Fruit fly (Drosophila melanogaster) whole organism, prepupa: ENCODE results near the gene CG31468.

ENCODE experiments used
- CG10631 ChIP-seq: fragments of 200-800 bp; sonication (Bioruptor generic); optimal IDR thresholded peaks from 2 replicates; lab custom pipeline; 2016; ENCODE audit warnings: missing biosample characterization, missing genetic modification characterization
- CG31627 ChIP-seq: fragments of 200-800 bp; sonication (Bioruptor generic); optimal IDR thresholded peaks from 3 replicates; lab custom pipeline; 2016; ENCODE audit warnings: missing biosample characterization, missing genetic modification characterization
- Gug ChIP-seq: fragments of 200-800 bp; sonication (Bioruptor generic); IDR thresholded peaks from 2 replicates; pipeline ENCODE4 v1.3.6; 2022; ENCODE audit warnings: missing biosample characterization, missing genetic modification characterization
- Hr4 ChIP-seq: fragments of 200-800 bp; sonication (Bioruptor generic); optimal IDR thresholded peaks from 3 replicates; lab custom pipeline; 2016; ENCODE audit warnings: missing biosample characterization, missing genetic modification characterization
- acj6 ChIP-seq: fragments of 200-800 bp; sonication (Bioruptor generic); optimal IDR thresholded peaks from 3 replicates; lab custom pipeline; 2016; ENCODE audit warnings: missing biosample characterization, missing genetic modification characterization
- fd59A ChIP-seq: fragments of 200-800 bp; sonication (Bioruptor generic); optimal IDR thresholded peaks from 2 replicates; lab custom pipeline; 2017; ENCODE audit warnings: missing biosample characterization, mild to moderate bottlenecking, missing genetic modification characterization, missing genetic modification reagents
- fd85E ChIP-seq: fragments of 200-800 bp; sonication (Bioruptor generic); optimal IDR thresholded peaks from 3 replicates; lab custom pipeline; 2016; ENCODE audit warnings: missing biosample characterization, missing genetic modification characterization
- fkh ChIP-seq: fragments of 200-800 bp; sonication (Bioruptor generic); optimal IDR thresholded peaks from 3 replicates; lab custom pipeline; 2017; ENCODE audit warnings: missing biosample characterization, mild to moderate bottlenecking, missing genetic modification characterization, moderate library complexity
- salr ChIP-seq, 2 experiments: fragments of 200-800 bp; sonication (Bioruptor generic); optimal IDR thresholded peaks; 3 replicates each; lab custom pipeline; 2016 to 2018; ENCODE audit warnings: missing biosample characterization in 2 of 2, missing genetic modification characterization in 2 of 2, mild to moderate bottlenecking in 1 of 2

- TF ChIP-seq CG31627 (GFP tag; lab: Kevin White, UChicago) (no peak), Gug (GFP tag; lab: Robert Waterston, UW) (no peak), acj6 (no peak), fd59A (GFP tag; lab: Kevin White, UChicago) (no peak), fkh (GFP tag; lab: Kevin White, UChicago) (no peak), salr (GFP tag; optimal IDR thresholded peaks at IDR 0.05; lab: Kevin White, UChicago) (no peak), fd85E (GFP tag; lab: Kevin White, UChicago) (no peak), CG10631 (GFP tag; lab: Kevin White, UChicago) (no peak), Hr4 (GFP tag; lab: Kevin White, UChicago) (no peak)
Measured at dm6 chr3R:23649831-23650230, 50.3 kb downstream of the CG31468 start.
